Fruit fly (Drosophila melanogaster) whole organism, wandering third instar larva: Measurements from ENCODE around the gene kek5.

ENCODE experiments used
- Abd-B ChIP-seq: fragments of >200 bp; optimal IDR thresholded peaks from 2 replicates; lab custom pipeline; 2017; ENCODE audit warnings: missing biosample characterization, missing genetic modification characterization
- CG32264 ChIP-seq: fragments of 200-800 bp; sonication (Bioruptor generic); optimal IDR thresholded peaks from 2 replicates; lab custom pipeline; 2016; ENCODE audit warnings: missing biosample characterization, missing genetic modification characterization
- CG9705 ChIP-seq: fragments of 200-800 bp; sonication (Bioruptor generic); optimal IDR thresholded peaks from 2 replicates; lab custom pipeline; 2018; ENCODE audit warnings: missing biosample characterization, mild to moderate bottlenecking, missing genetic modification characterization
- Dfd ChIP-seq: fragments of >200 bp; optimal IDR thresholded peaks from 2 replicates; lab custom pipeline; 2017; ENCODE audit warnings: missing biosample characterization, missing genetic modification characterization
- GATAd ChIP-seq: sonication (Bioruptor generic); optimal IDR thresholded peaks from 2 replicates; lab custom pipeline; 2016; ENCODE audit warnings: missing biosample characterization, missing genetic modification characterization
- Myc ChIP-seq: fragments of >200 bp; optimal IDR thresholded peaks from 2 replicates; lab custom pipeline; 2017
- Rel ChIP-seq, 2 experiments: fragments of 200-800 bp; sonication (Bioruptor generic) in 1 of 2; optimal IDR thresholded peaks; 2 replicates in 1 of 2; 3 replicates in 1 of 2; lab custom pipeline; 2016 to 2019; ENCODE audit warnings: mild to moderate bottlenecking in 2 of 2, missing biosample characterization in 2 of 2, missing genetic modification characterization in 2 of 2, moderate library complexity in 1 of 2
- Vsx2 ChIP-seq: fragments of 200-300, 225-300 bp; sonication (Bioruptor generic); optimal IDR thresholded peaks from 2 replicates; lab custom pipeline; 2018; ENCODE audit warnings: missing biosample characterization, missing genetic modification characterization; ENCODE audit not compliant: partially characterized antibody
- fru ChIP-seq: fragments of 200-800 bp; sonication (Bioruptor generic); optimal IDR thresholded peaks from 3 replicates; lab custom pipeline; 2016; ENCODE audit warnings: missing biosample characterization, mild to moderate bottlenecking, missing genetic modification characterization
- h ChIP-seq: fragments of 200-800 bp; sonication (Bioruptor generic); optimal IDR thresholded peaks from 3 replicates; lab custom pipeline; 2016; ENCODE audit warnings: missing biosample characterization, mild to moderate bottlenecking, missing genetic modification characterization
- psq ChIP-seq: fragments of 200-800 bp; sonication (Bioruptor generic); optimal IDR thresholded peaks from 3 replicates; lab custom pipeline; 2017; ENCODE audit warnings: missing biosample characterization, mild to moderate bottlenecking, missing genetic modification characterization, moderate library complexity
- sv ChIP-seq: fragments of 200-800 bp; sonication (Bioruptor generic); optimal IDR thresholded peaks from 3 replicates; lab custom pipeline; 2016; ENCODE audit warnings: missing biosample characterization, missing genetic modification characterization

DNA sequence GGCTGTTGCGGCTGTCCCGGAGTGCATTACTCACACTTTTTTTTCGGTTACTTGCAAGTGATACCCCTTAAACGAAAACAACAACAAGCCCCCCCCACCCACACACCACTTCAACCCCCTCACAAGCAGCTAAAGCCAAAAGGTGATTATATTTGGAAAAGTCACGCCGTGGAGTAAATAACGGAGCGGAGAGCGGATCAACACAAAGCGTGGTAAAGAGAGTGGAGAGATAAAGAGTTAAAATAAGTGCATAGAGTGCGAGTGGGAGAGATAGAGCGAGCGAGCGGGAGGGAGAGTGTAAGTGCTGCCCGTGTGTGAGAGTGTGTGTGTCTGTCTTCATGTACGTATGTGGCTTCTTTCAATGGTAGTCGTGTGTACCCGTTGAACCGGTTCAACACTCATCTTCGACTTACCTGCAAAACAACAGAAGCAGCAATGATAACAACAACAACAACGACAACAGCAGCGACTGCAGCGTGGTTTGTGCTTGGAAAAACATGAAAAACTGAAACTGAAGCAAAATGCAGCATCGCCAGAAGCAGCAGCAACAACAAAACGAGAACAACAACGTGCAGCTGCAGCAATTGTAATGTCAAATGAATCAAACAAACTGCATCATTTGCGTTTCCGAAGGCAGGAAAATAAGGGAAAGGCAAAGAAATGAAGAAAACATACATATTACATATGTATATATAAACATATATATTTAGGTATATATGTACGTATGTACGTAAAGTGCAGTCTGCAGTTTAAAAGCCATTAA, 642 bp downstream of the kek5 start:
- peak; percentile 77 for TF ChIP-seq Vsx2 (GFP tag; lab: Kevin White, UChicago)
- no peak for TF ChIP-seq Rel (GFP tag; optimal IDR thresholded peaks at IDR 0.05; lab: Kevin White, UChicago)
- TF ChIP-seq Rel (tag; optimal IDR thresholded peaks at IDR 0.05; lab: Kevin White, UChicago), result peak; percentile 48
- TF ChIP-seq psq (GFP tag; lab: Kevin White, UChicago), result peak; percentile 72
- no peak for TF ChIP-seq Myc (lab: Kevin White, UChicago)
- TF ChIP-seq CG32264, result no peak
- no peak for TF ChIP-seq h (GFP tag; lab: Kevin White, UChicago)
- no peak for TF ChIP-seq sv (GFP tag; lab: Kevin White, UChicago)
- TF ChIP-seq CG9705 (GFP tag; lab: Kevin White, UChicago), result no peak
- no peak for TF ChIP-seq Dfd
- TF ChIP-seq fru (GFP tag; lab: Kevin White, UChicago), result peak; percentile 34
- no peak for TF ChIP-seq GATAd (GFP tag; lab: Kevin White, UChicago)
- no peak for TF ChIP-seq Abd-B (GFP tag; lab: Kevin White, UChicago)
